Fruit fly (Drosophila melanogaster): ENCODE measurements around the gene Cds.

Gene Cds

dm6 chr3L:8177795-8178564, 50.4 kb downstream of the Cds start, which contains the start of gene Nmt (continued):
- TF ChIP-seq Fer1 (GFP tag; optimal IDR thresholded peaks at IDR 0.05) (no peak), Nf-YB (GFP tag; optimal IDR thresholded peaks at IDR 0.05) (no peak), Chrac-16 (GFP tag; optimal IDR thresholded peaks at IDR 0.05) (no peak), Dad (GFP tag; optimal IDR thresholded peaks at IDR 0.05) (no peak), HLHmδ (GFP tag; optimal IDR thresholded peaks at IDR 0.05) (no peak), vnd (GFP tag; IDR thresholded peaks at IDR 0.05; ENCODE audit: partially characterized antibody) (peak; percentile 69), cas (GFP tag; IDR thresholded peaks at IDR 0.05) (no peak), ci (GFP tag; IDR thresholded peaks at IDR 0.05) (peak; percentile 64; the same call in 1 of the 3 replicates), corto (GFP tag; optimal IDR thresholded peaks at IDR 0.05) (no peak), pfk (GFP tag; optimal IDR thresholded peaks at IDR 0.05) (no peak), dmrt99B (tag; optimal IDR thresholded peaks at IDR 0.05) (no peak), dimm (GFP tag; IDR thresholded peaks at IDR 0.05) (no peak), tll (GFP tag; optimal IDR thresholded peaks at IDR 0.05) (no peak), CG3726 (GFP tag; IDR thresholded peaks at IDR 0.05) (no peak), Six4 (GFP tag; optimal IDR thresholded peaks at IDR 0.05) (no peak), zen (tag; optimal IDR thresholded peaks at IDR 0.05) (no peak), Hr3 (GFP tag; optimal IDR thresholded peaks at IDR 0.05) (no peak), fd96Cb (tag; optimal IDR thresholded peaks at IDR 0.05) (peak; percentile 29), CHES-1-like (GFP tag; optimal IDR thresholded peaks at IDR 0.05) (peak; percentile 3), Asciz (GFP tag; optimal IDR thresholded peaks at IDR 0.05) (no peak), CG2116 (GFP tag; optimal IDR thresholded peaks at IDR 0.05) (peak; percentile 11), CG15601 (tag; optimal IDR thresholded peaks at IDR 0.05) (no peak), CkIIα-i1 (GFP tag; IDR thresholded peaks at IDR 0.05) (no peak), pnt (GFP tag; optimal IDR thresholded peaks at IDR 0.05) (no peak), stc (GFP tag; IDR thresholded peaks at IDR 0.05) (no peak), CG8924 (tag; optimal IDR thresholded peaks at IDR 0.05) (no peak), ara (GFP tag; IDR thresholded peaks at IDR 0.05) (no peak), CG8944 (GFP tag; optimal IDR thresholded peaks at IDR 0.05) (no peak), pho (GFP tag; optimal IDR thresholded peaks at IDR 0.05) (peak; percentile 7), scrt (GFP tag; optimal IDR thresholded peaks at IDR 0.05) (no peak), bowl (GFP tag; IDR thresholded peaks at IDR 0.05) (no peak), CG3163 (GFP tag; optimal IDR thresholded peaks at IDR 0.05) (no peak), CG6683 (GFP tag; optimal IDR thresholded peaks at IDR 0.05) (no peak), ab (GFP tag; optimal IDR thresholded peaks at IDR 0.05) (no peak), CG11456 (GFP tag; IDR thresholded peaks at IDR 0.05) (no peak), CG11696 (GFP tag; IDR thresholded peaks at IDR 0.05) (no peak), sim (GFP tag; IDR thresholded peaks at IDR 0.05) (no peak), CG18599 (GFP tag; optimal IDR thresholded peaks at IDR 0.05) (no peak), cato (GFP tag; optimal IDR thresholded peaks at IDR 0.05; ENCODE audit: borderline replicate concordance) (no peak), CG3995 (GFP tag; optimal IDR thresholded peaks at IDR 0.05) (peak; percentile 52), gcm2 (GFP tag; optimal IDR thresholded peaks at IDR 0.05) (no peak), CG5245 (GFP tag; optimal IDR thresholded peaks at IDR 0.05) (no peak), cwo (GFP tag; optimal IDR thresholded peaks at IDR 0.05) (no peak), Neu2 (GFP tag; optimal IDR thresholded peaks at IDR 0.05; ENCODE audit: borderline replicate concordance) (no peak), CG30403 (GFP tag; optimal IDR thresholded peaks at IDR 0.05) (peak; percentile 46), CG34376 (GFP tag; optimal IDR thresholded peaks at IDR 0.05) (no peak), sd (tag; optimal IDR thresholded peaks at IDR 0.05) (no peak), Xbp1 (GFP tag; optimal IDR thresholded peaks at IDR 0.05) (peak; percentile 58), CG8359 (GFP tag; optimal IDR thresholded peaks at IDR 0.05; ENCODE audit: borderline replicate concordance) (no peak)
